Worm (Caenorhabditis elegans): ENCODE data around the gene W06H8.6.
A peak's percentile ranks its signal among the peaks of the same experiment; 100 is the strongest.

The W06H8.6 gene

ce11 chrV:6276205-6276604 is 49.4 kb upstream of the W06H8.6 start, which contains the start of gene F31F7.1 (continued):
- no peak for TF ChIP-seq nhr-120 (GFP tag; IDR thresholded peaks at IDR 0.05)
- peak; percentile 98 for TF ChIP-seq nhr-80 (tag; optimal IDR thresholded peaks at IDR 0.05)
- TF ChIP-seq hmg-20 (GFP tag; IDR thresholded peaks at IDR 0.05), result no peak
- no peak for TF ChIP-seq let-526 (GFP tag; IDR thresholded peaks at IDR 0.05)
- TF ChIP-seq Y53F4B.3 (GFP tag; IDR thresholded peaks at IDR 0.05), result no peak
- no peak for TF ChIP-seq T07F8.4 (tag; optimal IDR thresholded peaks at IDR 0.05)
- TF ChIP-seq lin-35 (GFP tag; optimal IDR thresholded peaks at IDR 0.05), result no peak
- no peak for TF ChIP-seq ceh-58 (GFP tag; IDR thresholded peaks at IDR 0.05)
- no peak for TF ChIP-seq egl-18 (GFP tag; IDR thresholded peaks at IDR 0.05)
- TF ChIP-seq F37B4.10 (GFP tag; IDR thresholded peaks at IDR 0.05), result no peak
- TF ChIP-seq Y95B8A.8 (GFP tag; IDR thresholded peaks at IDR 0.05), result no peak
- no peak for TF ChIP-seq rcor-1 (GFP tag; IDR thresholded peaks at IDR 0.05)
- TF ChIP-seq chd-7 (tag; optimal IDR thresholded peaks at IDR 0.05), result no peak
- no peak for TF ChIP-seq madf-3 (GFP tag; IDR thresholded peaks at IDR 0.05)
- 0 out of 2 replicates have a peak, but pooled peaks have one; percentile 40 for TF ChIP-seq egl-44 (GFP tag; IDR thresholded peaks at IDR 0.05)
- TF ChIP-seq atf-7 (tag; optimal IDR thresholded peaks at IDR 0.05), result peak; percentile 46
- no peak for TF ChIP-seq ztf-3 (GFP tag; optimal IDR thresholded peaks at IDR 0.05)
- no peak for TF ChIP-seq C06A6.2 (GFP tag; conservative IDR thresholded peaks at IDR 0.05)
- TF ChIP-seq zfh-2 (GFP tag; conservative IDR thresholded peaks at IDR 0.05), result no peak
- no peak for TF ChIP-seq unc-130 (GFP tag; optimal IDR thresholded peaks at IDR 0.05)
- TF ChIP-seq F22D6.2 (tag; optimal IDR thresholded peaks at IDR 0.05), result no peak
- TF ChIP-seq pha-4 (tag; optimal IDR thresholded peaks at IDR 0.05), result no peak
- TF ChIP-seq ets-4 (GFP tag; optimal IDR thresholded peaks at IDR 0.05), result peak; percentile 17
- TF ChIP-seq lir-1 (GFP tag; conservative IDR thresholded peaks at IDR 0.05), result no peak
- no peak for TF ChIP-seq B0261.1 (tag; optimal IDR thresholded peaks at IDR 0.05)
- TF ChIP-seq D2030.7 (GFP tag; IDR thresholded peaks at IDR 0.05), result no peak
- TF ChIP-seq ztf-25 (GFP tag; IDR thresholded peaks at IDR 0.05), result no peak
- no peak for TF ChIP-seq F33H1.4 (GFP tag; IDR thresholded peaks at IDR 0.05)
- TF ChIP-seq tbp1 (GFP tag; optimal IDR thresholded peaks at IDR 0.05), result peak; percentile 49
- TF ChIP-seq die-1 (tag; optimal IDR thresholded peaks at IDR 0.05), result no peak
- TF ChIP-seq B0035.1 (tag; optimal IDR thresholded peaks at IDR 0.05), result no peak
- no peak for TF ChIP-seq him-1 (tag; optimal IDR thresholded peaks at IDR 0.05)
- TF ChIP-seq hrde-1 (tag; optimal IDR thresholded peaks at IDR 0.05; ENCODE audit: borderline replicate concordance), result no peak
- TF ChIP-seq attf-6 (GFP tag; IDR thresholded peaks at IDR 0.05), result no peak
- no peak for TF ChIP-seq K12H6.12 (tag; optimal IDR thresholded peaks at IDR 0.05)
- no peak for TF ChIP-seq somi-1 (GFP tag; optimal IDR thresholded peaks at IDR 0.05)
- TF ChIP-seq snpc-1.3 (tag; optimal IDR thresholded peaks at IDR 0.05; ENCODE audit: insufficient read depth), result no peak
- no peak for TF ChIP-seq aptf-3 (GFP tag; IDR thresholded peaks at IDR 0.05)
- no peak for TF ChIP-seq repo-1 (tag; optimal IDR thresholded peaks at IDR 0.05)
- TF ChIP-seq ZK185.1 (tag; optimal IDR thresholded peaks at IDR 0.05; ENCODE audit: poor library complexity, severe bottlenecking), result peak; percentile 36
- no peak for TF ChIP-seq ceh-40 (GFP tag; IDR thresholded peaks at IDR 0.05)
- TF ChIP-seq sdz-38 (tag; optimal IDR thresholded peaks at IDR 0.05), result no peak
- TF ChIP-seq F10E7.11 (tag; optimal IDR thresholded peaks at IDR 0.05), result no peak
- TF ChIP-seq hsf-1 (GFP tag; IDR thresholded peaks at IDR 0.05), result no peak
- TF ChIP-seq athp-1 (tag; optimal IDR thresholded peaks at IDR 0.05), result no peak
- TF ChIP-seq bed-2 (GFP tag; IDR thresholded peaks at IDR 0.05), result no peak
- no peak for TF ChIP-seq ceh-27 (GFP tag; optimal IDR thresholded peaks at IDR 0.05)
- TF ChIP-seq dpff-1 (tag; optimal IDR thresholded peaks at IDR 0.05), result no peak
- TF ChIP-seq Y56A3A.18 (GFP tag; IDR thresholded peaks at IDR 0.05), result no peak
- no peak for TF ChIP-seq C17E4.6 (GFP tag; IDR thresholded peaks at IDR 0.05)
- no peak for TF ChIP-seq unc-62 (GFP tag; optimal IDR thresholded peaks at IDR 0.05)

Data from whole organism, young adult.